Fruit fly (Drosophila melanogaster) whole organism, wandering third instar larva: ENCODE measurements around the gene Hr38.

Source experiments
- CG32264 ChIP-seq: fragments of 200-800 bp; sonication (Bioruptor generic); optimal IDR thresholded peaks from 2 replicates; lab custom pipeline; 2016; ENCODE audit warnings: missing biosample characterization, missing genetic modification characterization
- CG9705 ChIP-seq: fragments of 200-800 bp; sonication (Bioruptor generic); optimal IDR thresholded peaks from 2 replicates; lab custom pipeline; 2018; ENCODE audit warnings: missing biosample characterization, mild to moderate bottlenecking, missing genetic modification characterization
- CrebA ChIP-seq: fragments of 200-800 bp; sonication (Bioruptor generic); optimal IDR thresholded peaks from 2 replicates; lab custom pipeline; 2016; ENCODE audit warnings: missing biosample characterization, mild to moderate bottlenecking, missing genetic modification characterization, borderline replicate concordance
- GATAd ChIP-seq: sonication (Bioruptor generic); optimal IDR thresholded peaks from 2 replicates; lab custom pipeline; 2016; ENCODE audit warnings: missing biosample characterization, missing genetic modification characterization
- HLH106 ChIP-seq: fragments of 200-800 bp; optimal IDR thresholded peaks from 3 replicates; lab custom pipeline; 2019; ENCODE audit warnings: missing biosample characterization, mild to moderate bottlenecking, missing genetic modification characterization, moderate library complexity
- Hnf4 ChIP-seq: fragments of 200-800 bp; sonication (Bioruptor generic); optimal IDR thresholded peaks from 2 replicates; lab custom pipeline; 2016; ENCODE audit warnings: missing biosample characterization, mild to moderate bottlenecking, missing genetic modification characterization
- Hr83 ChIP-seq: fragments of 200-300 bp; sonication (Bioruptor generic); optimal IDR thresholded peaks from 2 replicates; lab custom pipeline; 2016; ENCODE audit warnings: missing biosample characterization, mild to moderate bottlenecking, missing genetic modification characterization, moderate library complexity; ENCODE audit not compliant: poor library complexity, severe bottlenecking
- Jra ChIP-seq: sonication (Bioruptor generic); optimal IDR thresholded peaks from 2 replicates; lab custom pipeline; 2016; ENCODE audit warnings: missing biosample characterization, missing genetic modification characterization
- Mio ChIP-seq: sonication (Bioruptor generic); optimal IDR thresholded peaks from 2 replicates; lab custom pipeline; 2016; ENCODE audit warnings: missing biosample characterization, missing genetic modification characterization
- N ChIP-seq: fragments of >200 bp; optimal IDR thresholded peaks from 2 replicates; lab custom pipeline; 2018; ENCODE audit warnings: missing biosample characterization, missing external identifiers, missing genetic modification characterization
- OdsH ChIP-seq: fragments of 200-800 bp; sonication (Bioruptor generic); optimal IDR thresholded peaks from 2 replicates; lab custom pipeline; 2016; ENCODE audit warnings: missing biosample characterization, mild to moderate bottlenecking, missing genetic modification characterization
- Rel ChIP-seq, 2 experiments: fragments of 200-800 bp; sonication (Bioruptor generic) in 1 of 2; optimal IDR thresholded peaks; 2 replicates in 1 of 2; 3 replicates in 1 of 2; lab custom pipeline; 2016 to 2019; ENCODE audit warnings: mild to moderate bottlenecking in 2 of 2, missing biosample characterization in 2 of 2, missing genetic modification characterization in 2 of 2, moderate library complexity in 1 of 2
- Sp1 ChIP-seq: fragments of 200-800 bp; sonication (Bioruptor generic); optimal IDR thresholded peaks from 3 replicates; lab custom pipeline; 2019; ENCODE audit warnings: missing biosample characterization, mild to moderate bottlenecking, missing genetic modification characterization, moderate library complexity
- Vsx2 ChIP-seq: fragments of 200-300, 225-300 bp; sonication (Bioruptor generic); optimal IDR thresholded peaks from 2 replicates; lab custom pipeline; 2018; ENCODE audit warnings: missing biosample characterization, missing genetic modification characterization; ENCODE audit not compliant: partially characterized antibody
- br ChIP-seq: fragments of 200-800 bp; sonication (Bioruptor generic); optimal IDR thresholded peaks from 2 replicates; lab custom pipeline; 2016; ENCODE audit warnings: missing biosample characterization, missing genetic modification characterization
- dl ChIP-seq, 2 experiments: fragments of 175-275, 200-275 bp in 1 of 2; fragments of 200-275 bp in 1 of 2; sonication (Bioruptor generic); optimal IDR thresholded peaks; lab custom pipeline; 2018; ENCODE audit warnings: mild to moderate bottlenecking in 2 of 2, missing biosample characterization in 2 of 2, missing genetic modification characterization in 2 of 2, moderate library complexity in 2 of 2; ENCODE audit not compliant: partially characterized antibody in 2 of 2, insufficient read depth in 1 of 2
- dsf ChIP-seq: sonication (Bioruptor generic); optimal IDR thresholded peaks from 2 replicates; lab custom pipeline; 2016; ENCODE audit warnings: missing biosample characterization, missing genetic modification characterization, borderline replicate concordance
- ey ChIP-seq: fragments of 200-800 bp; sonication (Bioruptor generic); optimal IDR thresholded peaks from 2 replicates; lab custom pipeline; 2016; ENCODE audit warnings: missing biosample characterization, missing genetic modification characterization
- foxo ChIP-seq, 2 experiments: fragments of 200-800 bp; sonication (Bioruptor generic); optimal IDR thresholded peaks; 2 replicates in 1 of 2; 3 replicates in 1 of 2; lab custom pipeline; 2016 to 2017; ENCODE audit warnings: missing biosample characterization in 2 of 2, missing genetic modification characterization in 2 of 2
- fru ChIP-seq: fragments of 200-800 bp; sonication (Bioruptor generic); optimal IDR thresholded peaks from 3 replicates; lab custom pipeline; 2016; ENCODE audit warnings: missing biosample characterization, mild to moderate bottlenecking, missing genetic modification characterization
- h ChIP-seq: fragments of 200-800 bp; sonication (Bioruptor generic); optimal IDR thresholded peaks from 3 replicates; lab custom pipeline; 2016; ENCODE audit warnings: missing biosample characterization, mild to moderate bottlenecking, missing genetic modification characterization
- lola ChIP-seq: fragments of >200 bp; optimal IDR thresholded peaks from 2 replicates; lab custom pipeline; 2017; ENCODE audit warnings: missing biosample characterization, missing genetic modification characterization
- pan ChIP-seq: fragments of >200 bp; optimal IDR thresholded peaks from 2 replicates; lab custom pipeline; 2017
- psq ChIP-seq: fragments of 200-800 bp; sonication (Bioruptor generic); optimal IDR thresholded peaks from 3 replicates; lab custom pipeline; 2017; ENCODE audit warnings: missing biosample characterization, mild to moderate bottlenecking, missing genetic modification characterization, moderate library complexity
- sage ChIP-seq: fragments of 200-800 bp; sonication (Bioruptor generic); optimal IDR thresholded peaks from 2 replicates; lab custom pipeline; 2016; ENCODE audit warnings: missing biosample characterization, mild to moderate bottlenecking, missing genetic modification characterization
- sv ChIP-seq: fragments of 200-800 bp; sonication (Bioruptor generic); optimal IDR thresholded peaks from 3 replicates; lab custom pipeline; 2016; ENCODE audit warnings: missing biosample characterization, missing genetic modification characterization
- tai ChIP-seq: sonication (Bioruptor generic); optimal IDR thresholded peaks from 2 replicates; lab custom pipeline; 2016; ENCODE audit warnings: missing biosample characterization, missing genetic modification characterization
- usp ChIP-seq: fragments of >200 bp; optimal IDR thresholded peaks from 2 replicates; lab custom pipeline; 2017; ENCODE audit warnings: missing biosample characterization, missing genetic modification characterization
- woc ChIP-seq: sonication (Bioruptor generic); optimal IDR thresholded peaks from 2 replicates; lab custom pipeline; 2016; ENCODE audit warnings: missing biosample characterization, mild to moderate bottlenecking, missing genetic modification characterization

Hr38 gene

dm6 chr2L:20734066-20734686 lies 19.8 kb upstream of the Hr38 start, which contains the start of gene TM9SF2:
Gene TM9SF2 (minus strand): TSS chr2L:20734309.
- TF ChIP-seq Rel (GFP tag; optimal IDR thresholded peaks at IDR 0.05; lab: Kevin White, UChicago) (no peak), Rel (tag; optimal IDR thresholded peaks at IDR 0.05; lab: Kevin White, UChicago) (peak; percentile 18), dsf (GFP tag; lab: Kevin White, UChicago) (no peak), CG9705 (GFP tag; lab: Kevin White, UChicago) (peak; percentile 18), HLH106 (peak; percentile 45)

dm6 chr2L:20733025-20733424 lies 18.6 kb upstream of the Hr38 start:
- TF ChIP-seq dl (GFP tag; optimal IDR thresholded peaks at IDR 0.05; lab: Kevin White, UChicago; ENCODE audit: insufficient read depth in 1 of 2, partially characterized antibody in 2 of 2) (no peak), fru (no peak), h (GFP tag; lab: Kevin White, UChicago) (no peak), HLH106 (no peak), Jra (no peak), pan (lab: Kevin White, UChicago) (no peak), sv (GFP tag; lab: Kevin White, UChicago) (no peak), usp (no peak), OdsH (GFP tag; lab: Kevin White, UChicago) (no peak), GATAd (GFP tag; lab: Kevin White, UChicago) (no peak), foxo (GFP tag; optimal IDR thresholded peaks at IDR 0.05; lab: Kevin White, UChicago) (no peak), psq (GFP tag; lab: Kevin White, UChicago) (no peak), dsf (GFP tag; lab: Kevin White, UChicago) (no peak), tai (GFP tag; lab: Kevin White, UChicago) (no peak), br (no peak), CG9705 (GFP tag; lab: Kevin White, UChicago) (no peak)

- no peak for TF ChIP-seq sv (GFP tag; lab: Kevin White, UChicago)
- no peak for TF ChIP-seq tai (GFP tag; lab: Kevin White, UChicago)
- TF ChIP-seq dsf (GFP tag; lab: Kevin White, UChicago): no peak
- TF ChIP-seq foxo (GFP tag; optimal IDR thresholded peaks at IDR 0.05; lab: Kevin White, UChicago): no peak
- TF ChIP-seq woc: no peak
- TF ChIP-seq CG32264 (GFP tag; lab: Kevin White, UChicago): no peak
- no peak for TF ChIP-seq Sp1 (GFP tag; lab: Kevin White, UChicago)
- no peak for TF ChIP-seq GATAd (GFP tag; lab: Kevin White, UChicago)
- no peak for TF ChIP-seq br
- TF ChIP-seq psq (GFP tag; lab: Kevin White, UChicago): no peak
- no peak for TF ChIP-seq fru
- TF ChIP-seq dl (GFP tag; optimal IDR thresholded peaks at IDR 0.05; lab: Kevin White, UChicago; ENCODE audit: insufficient read depth in 1 of 2, partially characterized antibody in 2 of 2): no peak
These were observed 15.8 kb upstream of the Hr38 start, which contains the start of gene CarT for dm6 chr2L:20730182-20730581. Gene CarT (minus strand): TSS chr2L:20730282.

- TF ChIP-seq CG9705 (GFP tag; lab: Kevin White, UChicago): no peak
- no peak for TF ChIP-seq HLH106
- no peak for TF ChIP-seq CG32264 (GFP tag; lab: Kevin White, UChicago)
- TF ChIP-seq sv (GFP tag; lab: Kevin White, UChicago): no peak
- no peak for TF ChIP-seq lola (GFP tag; lab: Kevin White, UChicago)
- TF ChIP-seq fru: no peak
- TF ChIP-seq tai (GFP tag; lab: Kevin White, UChicago): no peak
- TF ChIP-seq Vsx2 (GFP tag; lab: Kevin White, UChicago): no peak
- no peak for TF ChIP-seq Sp1 (GFP tag; lab: Kevin White, UChicago)
- TF ChIP-seq Hnf4 (GFP tag; lab: Kevin White, UChicago): no peak
- no peak for TF ChIP-seq sage (GFP tag; lab: Kevin White, UChicago)
- TF ChIP-seq psq (GFP tag; lab: Kevin White, UChicago): no peak
- TF ChIP-seq usp: no peak
- no peak for TF ChIP-seq Hr83
- TF ChIP-seq N (GFP tag; lab: Kevin White, UChicago): no peak
- TF ChIP-seq CrebA (GFP tag; lab: Kevin White, UChicago): no peak
- no peak for TF ChIP-seq Rel (GFP tag; optimal IDR thresholded peaks at IDR 0.05; lab: Kevin White, UChicago)
- TF ChIP-seq Rel (tag; optimal IDR thresholded peaks at IDR 0.05; lab: Kevin White, UChicago): no peak
- TF ChIP-seq Mio (GFP tag; lab: Kevin White, UChicago): no peak
- TF ChIP-seq ey: no peak
These were observed 12.1 kb upstream of the Hr38 start, which contains the start of gene CG9316 for dm6 chr2L:20726451-20726850. Gene CG9316 (minus strand): TSS chr2L:20726551.
